Worm (Caenorhabditis elegans): ENCODE data around the gene F47B8.8.
A peak's percentile ranks its signal among the peaks of the same experiment; 100 is the strongest.

The F47B8.8 gene

DNA sequence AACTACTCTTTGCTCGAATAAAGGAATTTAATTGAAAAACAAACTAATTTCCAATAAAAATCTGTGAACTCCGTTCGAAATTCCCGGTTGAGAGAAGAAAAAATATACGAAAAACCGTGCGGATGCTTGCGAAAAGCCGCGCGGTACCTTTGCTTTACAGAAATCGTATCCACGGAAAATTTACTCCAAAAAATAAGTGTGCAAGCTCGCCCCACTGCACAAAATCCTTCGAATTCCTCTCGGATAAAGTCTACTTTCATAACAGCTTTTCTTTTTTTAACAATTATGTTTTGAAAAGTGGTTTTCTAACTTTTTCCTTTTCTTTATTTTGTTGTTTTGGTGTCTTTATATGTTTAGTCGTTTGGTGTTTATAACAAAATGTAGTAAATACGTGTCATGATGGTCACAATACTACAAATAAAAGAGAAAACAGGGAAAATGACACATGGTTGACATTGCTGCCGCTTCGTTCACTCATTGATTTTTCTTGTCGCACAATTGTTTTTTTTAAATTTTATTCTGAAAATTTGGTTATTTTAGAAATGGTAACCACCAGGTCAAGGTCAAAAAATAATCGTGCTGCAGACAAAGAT lies 15.8 kb downstream of the F47B8.8 start, which contains the start of gene cept-2 (continued):
- TF ChIP-seq aptf-3 (GFP tag; IDR thresholded peaks at IDR 0.05): no peak
- no peak for TF ChIP-seq tbx-9 (tag; optimal IDR thresholded peaks at IDR 0.05; ENCODE audit: borderline replicate concordance)
- TF ChIP-seq him-1 (tag; optimal IDR thresholded peaks at IDR 0.05): peak; percentile 36
- TF ChIP-seq snpc-1.1 (tag; optimal IDR thresholded peaks at IDR 0.05; ENCODE audit: insufficient read depth): peak; percentile 45
- peak; percentile 27; the same call in 1 of the 2 replicates for TF ChIP-seq D2030.7 (GFP tag; IDR thresholded peaks at IDR 0.05)
- 0 out of 2 replicates have a peak, but pooled peaks have one; percentile 34 for TF ChIP-seq cebp-1 (GFP tag; IDR thresholded peaks at IDR 0.05)
- no peak for TF ChIP-seq cebp-1 (tag; optimal IDR thresholded peaks at IDR 0.05)
- peak; percentile 88 for TF ChIP-seq K12H6.12 (tag; optimal IDR thresholded peaks at IDR 0.05)
- no peak for TF ChIP-seq B0336.3 (GFP tag; IDR thresholded peaks at IDR 0.05)
- TF ChIP-seq nhr-27 (tag; optimal IDR thresholded peaks at IDR 0.05): no peak
- TF ChIP-seq repo-1 (tag; optimal IDR thresholded peaks at IDR 0.05): no peak
- no peak for TF ChIP-seq cebp-2 (GFP tag; IDR thresholded peaks at IDR 0.05)
- peak; percentile 52 for TF ChIP-seq efl-1 (GFP tag; optimal IDR thresholded peaks at IDR 0.05)
- no peak for TF ChIP-seq unc-130 (GFP tag; optimal IDR thresholded peaks at IDR 0.05)
- TF ChIP-seq madf-3 (GFP tag; IDR thresholded peaks at IDR 0.05): 0 out of 2 replicates have a peak, but pooled peaks have one; percentile 45
- TF ChIP-seq F10E7.11 (tag; optimal IDR thresholded peaks at IDR 0.05): no peak
- no peak for TF ChIP-seq ztf-6 (GFP tag; IDR thresholded peaks at IDR 0.05)
- no peak for TF ChIP-seq F57C9.4 (tag; optimal IDR thresholded peaks at IDR 0.05)
- peak; percentile 57 for TF ChIP-seq somi-1 (GFP tag; optimal IDR thresholded peaks at IDR 0.05)
- no peak for TF ChIP-seq F57A8.1 (GFP tag; optimal IDR thresholded peaks at IDR 0.05)
- TF ChIP-seq mel-28 (tag; optimal IDR thresholded peaks at IDR 0.05; ENCODE audit: borderline replicate concordance): no peak
- TF ChIP-seq ceh-27 (GFP tag; optimal IDR thresholded peaks at IDR 0.05): peak; percentile 81
- TF ChIP-seq let-526 (GFP tag; IDR thresholded peaks at IDR 0.05): 0 out of 2 replicates have a peak, but pooled peaks have one; percentile 20
- TF ChIP-seq die-1 (tag; optimal IDR thresholded peaks at IDR 0.05): no peak
- TF ChIP-seq pha-4 (tag; optimal IDR thresholded peaks at IDR 0.05): peak; percentile 45
- TF ChIP-seq bed-2 (GFP tag; IDR thresholded peaks at IDR 0.05): 0 out of 2 replicates have a peak, but pooled peaks have one; percentile 25
- TF ChIP-seq atf-7 (tag; optimal IDR thresholded peaks at IDR 0.05): no peak
- no peak for TF ChIP-seq dpff-1 (tag; optimal IDR thresholded peaks at IDR 0.05)
- peak; percentile 69 for TF ChIP-seq attf-3 (GFP tag; conservative IDR thresholded peaks at IDR 0.05)
- no peak for TF ChIP-seq ztf-22 (GFP tag; optimal IDR thresholded peaks at IDR 0.05)
- peak; percentile 87 for TF ChIP-seq attf-5 (GFP tag; optimal IDR thresholded peaks at IDR 0.05)
- TF ChIP-seq ets-4 (GFP tag; optimal IDR thresholded peaks at IDR 0.05): no peak
- peak; percentile 92 for TF ChIP-seq dox-1 (GFP tag; IDR thresholded peaks at IDR 0.05)
- TF ChIP-seq Y53F4B.3 (GFP tag; IDR thresholded peaks at IDR 0.05): no peak
- peak; percentile 57 for TF ChIP-seq F49E8.2 (tag; optimal IDR thresholded peaks at IDR 0.05; ENCODE audit: insufficient read depth)
- no peak for TF ChIP-seq bed-1 (GFP tag; IDR thresholded peaks at IDR 0.05)
- 0 out of 2 replicates have a peak, but pooled peaks have one; percentile 11 for TF ChIP-seq ztf-28 (GFP tag; IDR thresholded peaks at IDR 0.05)
- TF ChIP-seq nhr-90 (tag; optimal IDR thresholded peaks at IDR 0.05): no peak
- TF ChIP-seq ceh-58 (GFP tag; IDR thresholded peaks at IDR 0.05): no peak
- no peak for TF ChIP-seq ama-1 (optimal IDR thresholded peaks at IDR 0.05)
- no peak for TF ChIP-seq ama-1 (GFP tag; optimal IDR thresholded peaks at IDR 0.05)
- no peak for TF ChIP-seq lin-26 (GFP tag; IDR thresholded peaks at IDR 0.05)
- no peak for TF ChIP-seq hlh-26 (GFP tag; conservative IDR thresholded peaks at IDR 0.05)
- peak; percentile 98 for TF ChIP-seq mcd-1 (GFP tag; IDR thresholded peaks at IDR 0.05)
- TF ChIP-seq ZK185.1 (tag; optimal IDR thresholded peaks at IDR 0.05; ENCODE audit: poor library complexity, severe bottlenecking): peak; percentile 95
- no peak for TF ChIP-seq zim-3 (tag; optimal IDR thresholded peaks at IDR 0.05)
- TF ChIP-seq nfya-1 (tag; optimal IDR thresholded peaks at IDR 0.05; ENCODE audit: borderline replicate concordance, insufficient read depth): no peak
- TF ChIP-seq nhr-80 (tag; optimal IDR thresholded peaks at IDR 0.05): peak; percentile 54

All from whole organism, young adult.